Fruit fly (Drosophila melanogaster): ENCODE measurements around the gene CG15432.

DNA sequence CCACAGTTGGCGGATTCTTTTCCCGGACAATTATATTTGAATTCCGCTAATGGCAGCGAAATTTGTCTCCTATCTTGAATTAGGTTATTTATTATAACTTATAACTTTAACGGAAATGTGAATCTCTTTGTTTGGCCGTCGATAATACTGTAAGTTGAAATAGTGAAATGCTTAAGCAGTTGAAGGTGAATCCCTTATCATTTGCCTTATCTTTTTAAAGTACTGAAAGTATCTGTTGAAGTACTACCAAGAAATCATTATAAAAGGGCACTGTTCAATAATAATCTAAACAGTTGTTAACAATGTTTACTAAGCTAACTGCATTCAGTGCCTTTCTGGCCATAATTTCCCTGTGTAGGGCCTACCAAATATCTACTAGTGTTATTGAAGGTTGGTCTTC, 31.3 kb upstream of the CG15432 start, which contains the start of gene CG43055:
- TF ChIP-seq Dad (GFP tag; optimal IDR thresholded peaks at IDR 0.05) (no peak), insv (GFP tag; optimal IDR thresholded peaks at IDR 0.05) (no peak), ro (GFP tag; IDR thresholded peaks at IDR 0.05) (no peak), kay (GFP tag; optimal IDR thresholded peaks at IDR 0.05) (no peak)
